Worm (Caenorhabditis elegans) whole organism, L4 larva: ENCODE measurements around the gene prk-1.

ENCODE experiments used
- F37D6.2 ChIP-seq: sonication (generic microtip); optimal IDR thresholded peaks from 2 replicates; lab custom pipeline; 2016; ENCODE audit warnings: mild to moderate bottlenecking, missing genetic modification characterization, missing compliant biosample characterization
- F44E2.7 ChIP-seq: fragments of 200-800 bp; sonication (Bioruptor generic); IDR thresholded peaks from 2 replicates; pipeline ENCODE4 v2.1.2; 2022; ENCODE audit warnings: missing genetic modification characterization, missing compliant biosample characterization
- Y105C5A.15 ChIP-seq: fragments of 200-800 bp; sonication (Bioruptor generic); IDR thresholded peaks from 2 replicates; pipeline ENCODE4 v1.3.6; 2022; ENCODE audit warnings: missing genetic modification characterization, missing compliant biosample characterization
- ZK337.2 ChIP-seq: fragments of 200-800 bp; sonication (Bioruptor generic); IDR thresholded peaks from 2 replicates; pipeline ENCODE4 v1.3.6; 2022; ENCODE audit warnings: missing genetic modification reagents, missing genetic modification characterization, missing compliant biosample characterization
- ama-1 ChIP-seq: fragments of 150-350 bp; optimal IDR thresholded peaks from 2 replicates; lab custom pipeline; 2014; ENCODE audit warnings: inconsistent platforms, mixed read lengths
- arid-1 ChIP-seq: fragments of 200-800 bp; sonication (Bioruptor generic); conservative IDR thresholded peaks from 2 replicates; pipeline ENCODE4 v1.3.6; 2022; ENCODE audit warnings: missing genetic modification reagents, missing genetic modification characterization, missing compliant biosample characterization
- attf-4 ChIP-seq: sonication (generic microtip); optimal IDR thresholded peaks from 3 replicates; lab custom pipeline; 2017; ENCODE audit warnings: missing biosample characterization, missing genetic modification characterization
- ceh-20 ChIP-seq: fragments of 200-800 bp; sonication (Bioruptor generic); IDR thresholded peaks from 2 replicates; pipeline ENCODE4 v1.3.6; 2022; ENCODE audit warnings: missing genetic modification reagents, missing genetic modification characterization, missing compliant biosample characterization
- ceh-28 ChIP-seq: fragments of 150-350 bp; optimal IDR thresholded peaks from 2 replicates; lab custom pipeline; 2014; ENCODE audit warnings: missing biosample characterization, missing genetic modification reagents, missing genetic modification characterization
- ceh-44 ChIP-seq: fragments of 200-800 bp; sonication (Bioruptor generic); IDR thresholded peaks from 2 replicates; pipeline ENCODE4 v1.3.6; 2022; ENCODE audit warnings: missing genetic modification reagents, missing genetic modification characterization, missing compliant biosample characterization
- ceh-62 ChIP-seq: sonication (generic microtip); optimal IDR thresholded peaks from 2 replicates; lab custom pipeline; 2017; ENCODE audit warnings: missing biosample characterization, missing genetic modification characterization
- ceh-82 ChIP-seq: sonication (generic microtip); optimal IDR thresholded peaks from 2 replicates; lab custom pipeline; 2017; ENCODE audit warnings: missing biosample characterization, missing genetic modification characterization
- daf-16 ChIP-seq, 3 experiments: sonication (generic microtip); optimal IDR thresholded peaks; 2 replicates each; lab custom pipeline; 2016 to 2017; ENCODE audit warnings: missing genetic modification characterization in 3 of 3, missing genetic modification reagents in 3 of 3, mild to moderate bottlenecking in 2 of 3, missing compliant biosample characterization in 2 of 3, missing biosample characterization in 1 of 3, moderate library complexity in 1 of 3
- daf-19 ChIP-seq: fragments of 200-800 bp; sonication (Bioruptor generic); conservative IDR thresholded peaks from 2 replicates; pipeline ENCODE4 v1.3.6; 2022; ENCODE audit warnings: missing genetic modification characterization, missing compliant biosample characterization
- egl-43 ChIP-seq: fragments of 200-800 bp; sonication (Bioruptor generic); IDR thresholded peaks from 2 replicates; pipeline ENCODE4 v1.3.6; 2022; ENCODE audit warnings: missing genetic modification reagents, missing genetic modification characterization, missing compliant biosample characterization
- gei-8 ChIP-seq: fragments of 200-800 bp; sonication (Bioruptor generic); optimal IDR thresholded peaks from 2 replicates; lab custom pipeline; 2018; ENCODE audit warnings: mild to moderate bottlenecking, missing genetic modification characterization, missing compliant biosample characterization
- hif-1 ChIP-seq, 2 experiments: sonication (generic microtip); optimal IDR thresholded peaks; 2 replicates each; lab custom pipeline; 2016 to 2017; ENCODE audit warnings: missing compliant biosample characterization in 2 of 2, missing genetic modification characterization in 2 of 2, missing genetic modification reagents in 2 of 2, missing genotype in 2 of 2, mild to moderate bottlenecking in 1 of 2
- jun-1 ChIP-seq: fragments of 150-350 bp; optimal IDR thresholded peaks from 2 replicates; lab custom pipeline; 2014; ENCODE audit warnings: missing biosample characterization, missing genetic modification reagents, missing genetic modification characterization
- lin-1 ChIP-seq: fragments of 200-800 bp; sonication (Bioruptor generic); IDR thresholded peaks from 2 replicates; pipeline ENCODE4 v1.3.6; 2022; ENCODE audit warnings: missing genetic modification reagents, missing genetic modification characterization, missing compliant biosample characterization
- lin-13 ChIP-seq: fragments of 150-350 bp; optimal IDR thresholded peaks from 2 replicates; lab custom pipeline; 2014; ENCODE audit warnings: missing biosample characterization, missing genetic modification reagents, missing genetic modification characterization
- lin-29 ChIP-seq: fragments of 200-800 bp; sonication (Bioruptor generic); IDR thresholded peaks from 2 replicates; pipeline ENCODE4 v1.3.6; 2022; ENCODE audit warnings: missing genetic modification reagents, missing genetic modification characterization, missing compliant biosample characterization
- lir-3 ChIP-seq: sonication (generic microtip); optimal IDR thresholded peaks from 2 replicates; lab custom pipeline; 2016; ENCODE audit warnings: mild to moderate bottlenecking, missing genetic modification characterization, missing compliant biosample characterization
- mdl-1 ChIP-seq, 2 experiments: fragments of 150-350 bp in 1 of 2; sonication (generic microtip) in 1 of 2; optimal IDR thresholded peaks; 2 replicates each; lab custom pipeline; 2014 to 2017; ENCODE audit warnings: missing biosample characterization in 2 of 2, missing genetic modification characterization in 2 of 2
- mdt-29 ChIP-seq: fragments of 200-800 bp; sonication (Bioruptor generic); IDR thresholded peaks from 2 replicates; pipeline ENCODE4 v1.3.6; 2022; ENCODE audit warnings: missing genetic modification reagents, missing genetic modification characterization, missing compliant biosample characterization
- mep-1 ChIP-seq: fragments of 150-350 bp; sonication (generic microtip); optimal IDR thresholded peaks from 3 replicates; lab custom pipeline; 2014; ENCODE audit warnings: missing biosample characterization, missing genetic modification characterization
- mxl-3 ChIP-seq: fragments of 200-800 bp; sonication (Bioruptor generic); optimal IDR thresholded peaks from 2 replicates; lab custom pipeline; 2018; ENCODE audit warnings: mild to moderate bottlenecking, missing genetic modification characterization, missing compliant biosample characterization
- nhr-10 ChIP-seq: fragments of 150-350 bp; optimal IDR thresholded peaks from 2 replicates; lab custom pipeline; 2014; ENCODE audit warnings: missing biosample characterization, missing genetic modification characterization
- nhr-111 ChIP-seq: fragments of 200-800 bp; sonication (Bioruptor generic); optimal IDR thresholded peaks from 2 replicates; lab custom pipeline; 2018; ENCODE audit warnings: mild to moderate bottlenecking, missing genetic modification characterization, missing compliant biosample characterization
- nhr-237 ChIP-seq: sonication (generic microtip); optimal IDR thresholded peaks from 2 replicates; lab custom pipeline; 2017; ENCODE audit warnings: missing biosample characterization, missing genetic modification characterization
- nhr-41 ChIP-seq: fragments of 200-800 bp; sonication (Bioruptor generic); IDR thresholded peaks from 2 replicates; pipeline ENCODE4 v1.3.6; 2022; ENCODE audit warnings: missing genetic modification reagents, missing genetic modification characterization, missing compliant biosample characterization
- nhr-42 ChIP-seq: fragments of 200-800 bp; sonication (Bioruptor generic); IDR thresholded peaks from 2 replicates; pipeline ENCODE4 v1.3.6; 2022; ENCODE audit warnings: missing genetic modification characterization, missing compliant biosample characterization
- nhr-48 ChIP-seq: sonication (generic microtip); optimal IDR thresholded peaks from 2 replicates; lab custom pipeline; 2016; ENCODE audit warnings: mild to moderate bottlenecking, missing genetic modification characterization, missing compliant biosample characterization
- nhr-6 ChIP-seq: fragments of 150-350 bp; optimal IDR thresholded peaks from 2 replicates; lab custom pipeline; 2014; ENCODE audit warnings: missing biosample characterization, missing genetic modification characterization
- pqm-1 ChIP-seq: sonication (generic microtip); optimal IDR thresholded peaks from 2 replicates; lab custom pipeline; 2017; ENCODE audit warnings: missing biosample characterization, missing genetic modification characterization
- rbr-2 ChIP-seq: sonication (generic microtip); optimal IDR thresholded peaks from 2 replicates; lab custom pipeline; 2016; ENCODE audit warnings: missing genotype, missing genetic modification characterization, missing compliant biosample characterization
- sdz-12 ChIP-seq: fragments of 200-800 bp; sonication (Bioruptor generic); optimal IDR thresholded peaks from 2 replicates; lab custom pipeline; 2018; ENCODE audit warnings: mild to moderate bottlenecking, missing genetic modification characterization, missing compliant biosample characterization
- skn-1 ChIP-seq: fragments of 150-350 bp; optimal IDR thresholded peaks from 2 replicates; lab custom pipeline; 2014; ENCODE audit warnings: missing biosample characterization, missing genetic modification characterization
- snpc-4 ChIP-seq: fragments of 150-350 bp; optimal IDR thresholded peaks from 2 replicates; lab custom pipeline; 2014; ENCODE audit warnings: missing biosample characterization, missing genetic modification characterization
- spr-1 ChIP-seq: sonication (generic microtip); optimal IDR thresholded peaks from 2 replicates; lab custom pipeline; 2016; ENCODE audit warnings: mild to moderate bottlenecking, missing genetic modification characterization, missing compliant biosample characterization
- tag-97 ChIP-seq: fragments of 200-800 bp; sonication (Bioruptor generic); IDR thresholded peaks from 2 replicates; pipeline ENCODE4 v1.3.6; 2022; ENCODE audit warnings: missing genetic modification characterization, missing compliant biosample characterization
- tra-1 ChIP-seq: fragments of 200-800 bp; sonication (Bioruptor generic); IDR thresholded peaks from 2 replicates; pipeline ENCODE4 v1.3.6; 2022; ENCODE audit warnings: missing genetic modification reagents, missing genetic modification characterization, missing compliant biosample characterization
- unc-62 ChIP-seq, 3 experiments: fragments of 150-350 bp in 1 of 3; sonication (generic microtip); optimal IDR thresholded peaks in 2 of 3; peaks in 1 of 3; 1 replicate in 1 of 3; 2 replicates in 2 of 3; lab custom pipeline; 2014 to 2017; ENCODE audit warnings: missing biosample characterization in 3 of 3, missing genetic modification characterization in 3 of 3, missing genetic modification reagents in 3 of 3, missing genotype in 1 of 3
- zag-1 ChIP-seq: fragments of 150-350 bp; optimal IDR thresholded peaks from 2 replicates; lab custom pipeline; 2014; ENCODE audit warnings: missing biosample characterization, missing genetic modification characterization
- zfp-3 ChIP-seq: fragments of 200-800 bp; sonication (Bioruptor generic); conservative IDR thresholded peaks from 2 replicates; pipeline ENCODE4 v1.3.6; 2022; ENCODE audit warnings: missing genetic modification reagents, missing genetic modification characterization, missing compliant biosample characterization
- zip-11 ChIP-seq: fragments of 200-800 bp; sonication (Bioruptor generic); IDR thresholded peaks from 2 replicates; pipeline ENCODE4 v1.3.6; 2022; ENCODE audit warnings: missing genetic modification characterization, missing compliant biosample characterization
- ztf-7 ChIP-seq: fragments of 150-350 bp; optimal IDR thresholded peaks from 2 replicates; lab custom pipeline; 2014; ENCODE audit warnings: missing biosample characterization, missing genetic modification characterization

The prk-1 gene

ce11 chrIII:7025839-7026238 is 35.9 kb downstream of the prk-1 start (continued):
- TF ChIP-seq nhr-42 (GFP tag; lab: Robert Waterston, UW) (no peak), F44E2.7 (GFP tag; lab: Robert Waterston, UW) (no peak), mxl-3 (GFP tag; lab: Kevin White, UChicago) (no peak), lir-3 (tag; lab: Kevin White, UChicago) (no peak), egl-43 (GFP tag; lab: Robert Waterston, UW) (0 out of 2 replicates have a peak, but pooled peaks have one; percentile 37), jun-1 (no peak)

DNA sequence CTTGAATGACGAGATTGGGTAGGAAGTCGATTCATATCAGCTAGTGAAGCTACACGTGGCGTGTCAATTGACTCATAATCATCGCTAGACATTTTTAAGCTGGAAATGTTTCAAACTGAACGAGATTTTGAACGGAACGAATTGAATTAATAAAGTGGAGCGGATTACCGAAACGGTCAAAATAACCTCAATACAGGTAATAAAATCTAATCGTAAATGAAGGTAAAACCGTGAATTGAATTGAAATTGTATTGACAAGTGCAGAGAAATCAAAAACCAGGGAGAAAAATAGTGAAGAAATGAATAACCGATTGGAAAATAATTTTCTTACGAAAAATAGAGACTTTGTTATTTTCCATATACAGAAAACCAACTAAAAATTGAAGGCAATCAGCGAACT is 39.1 kb downstream of the prk-1 start, which contains the start of gene cyk-1:
cyk-1 (minus strand) TSS at position 101 of the 400 bp plus-strand sequence.
- TF ChIP-seq ceh-62 (tag; lab: Kevin White, UChicago) = no peak
- TF ChIP-seq, all 104 proteins: peak for 0

DNA sequence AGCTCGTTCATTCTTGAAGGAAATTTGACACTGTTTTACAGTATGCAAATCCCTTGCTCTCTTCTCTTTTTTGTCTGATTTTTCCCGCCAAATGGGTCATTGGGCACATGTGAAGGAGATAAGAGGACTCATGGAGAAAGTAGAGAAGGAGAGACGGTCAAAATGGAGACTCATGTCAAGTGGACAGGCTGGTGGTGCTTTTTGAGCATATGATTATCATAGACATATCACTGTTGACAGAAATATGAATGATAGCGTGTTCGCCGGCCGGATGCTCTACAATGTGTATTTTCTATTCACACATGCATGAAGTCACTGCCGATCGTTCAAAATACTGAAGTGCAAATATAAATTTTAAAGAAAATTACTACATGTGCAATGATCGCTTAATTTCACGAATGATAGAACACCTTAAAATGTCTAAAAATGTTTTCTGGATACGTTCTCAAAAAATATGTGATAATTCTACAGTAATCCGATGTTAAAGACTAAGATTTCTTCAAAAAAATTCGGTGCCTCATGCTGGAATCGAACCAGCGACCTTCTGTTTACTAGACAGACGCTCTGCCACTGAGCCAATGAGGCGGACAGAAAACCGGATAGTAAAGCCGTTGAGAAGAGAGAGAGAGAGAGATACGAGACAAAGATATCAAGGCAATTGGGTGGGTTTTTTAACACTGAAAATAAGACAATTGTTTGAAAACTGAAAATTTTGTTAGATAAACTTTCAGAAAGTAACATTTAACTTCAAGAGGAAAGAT is 40.3 kb downstream of the prk-1 start:
- TF ChIP-seq tra-1 (GFP tag; lab: Robert Waterston, UW) (peak; percentile 56), mdt-29 (GFP tag; lab: Robert Waterston, UW) (no peak), sdz-12 (GFP tag; lab: Kevin White, UChicago) (no peak), ceh-82 (tag; lab: Kevin White, UChicago) (no peak), zag-1 (no peak), attf-4 (tag; lab: Kevin White, UChicago) (no peak), lin-29 (GFP tag; lab: Robert Waterston, UW) (no peak), hif-1 (tag; optimal IDR thresholded peaks at IDR 0.05; lab: Kevin White, UChicago) (no peak), arid-1 (peak; percentile 79), mxl-3 (GFP tag; lab: Kevin White, UChicago) (no peak), nhr-41 (GFP tag; lab: Robert Waterston, UW) (no peak), Y105C5A.15 (GFP tag; lab: Robert Waterston, UW) (no peak), nhr-6 (tag; lab: Kevin White, UChicago) (no peak), ceh-62 (tag; lab: Kevin White, UChicago) (no peak), daf-16 (GFP tag; optimal IDR thresholded peaks at IDR 0.05; lab: Kevin White, UChicago) (peak in 1 of 2 experiments; percentile 67), daf-16 (tag; optimal IDR thresholded peaks at IDR 0.05; lab: Kevin White, UChicago) (peak; percentile 50), nhr-237 (tag; lab: Kevin White, UChicago) (no peak), zfp-3 (GFP tag; lab: Robert Waterston, UW) (no peak), nhr-111 (GFP tag; lab: Kevin White, UChicago) (peak; percentile 34), mep-1 (tag; lab: Kevin White, UChicago) (peak; percentile 43), daf-19 (GFP tag; lab: Robert Waterston, UW) (no peak), ztf-7 (tag; lab: Kevin White, UChicago) (no peak), skn-1 (tag; lab: Kevin White, UChicago) (no peak), ama-1 (no peak), lin-13 (GFP tag; lab: Kevin White, UChicago) (no peak), gei-8 (GFP tag; lab: Kevin White, UChicago) (peak; percentile 1), pqm-1 (tag; lab: Kevin White, UChicago) (no peak), F37D6.2 (tag; lab: Kevin White, UChicago) (peak; percentile 12), ZK337.2 (GFP tag; lab: Robert Waterston, UW) (no peak), tag-97 (no peak), zip-11 (GFP tag; lab: Robert Waterston, UW) (no peak), rbr-2 (tag; lab: Kevin White, UChicago) (peak; percentile 30), ceh-28 (tag; lab: Kevin White, UChicago) (no peak), mdl-1 (tag; optimal IDR thresholded peaks at IDR 0.05; lab: Kevin White, UChicago) (no peak), unc-62 (GFP tag; optimal IDR thresholded peaks at IDR 0.05 in 1 of 2; lab: Kevin White, UChicago) (peak in 1 of 2 experiments; percentile 95), unc-62 (tag; optimal IDR thresholded peaks at IDR 0.05; lab: Kevin White, UChicago) (no peak), nhr-10 (tag; lab: Kevin White, UChicago) (no peak), egl-43 (GFP tag; lab: Robert Waterston, UW) (no peak; the same call in 1 of the 2 replicates), snpc-4 (tag; lab: Kevin White, UChicago) (peak; percentile 75), spr-1 (peak; percentile 23), nhr-48 (tag; lab: Kevin White, UChicago) (no peak), ceh-20 (no peak), lin-1 (peak; percentile 54; the same call in 1 of the 2 replicates), ceh-44 (GFP tag; lab: Robert Waterston, UW) (no peak)
